Worm (Caenorhabditis elegans): ENCODE measurements around the gene C04F5.9.

DNA sequence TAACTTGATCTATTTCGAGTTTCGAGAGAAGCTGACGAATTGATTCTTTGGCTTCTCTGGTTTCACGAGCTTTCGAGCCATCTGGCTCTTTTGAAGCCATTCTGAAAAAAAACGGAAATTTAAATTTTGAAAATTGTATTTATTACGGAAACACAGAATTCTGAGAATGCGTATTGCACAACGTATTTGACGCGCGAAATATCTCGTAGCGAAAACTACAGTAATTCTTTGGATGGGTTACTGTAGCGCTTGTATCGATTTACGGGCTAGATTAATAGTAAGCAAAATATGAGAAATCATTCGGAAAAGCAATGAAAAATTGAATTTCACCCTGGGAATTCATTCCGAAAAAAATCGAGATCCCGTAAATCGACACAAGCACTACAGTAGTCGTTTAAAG is 5.4 kb downstream of the C04F5.9 start, which contains the start of gene C04F5.8:
- no peak for TF ChIP-seq ama-1 (optimal IDR thresholded peaks at IDR 0.05)
- no peak for TF ChIP-seq F49E8.2 (tag; optimal IDR thresholded peaks at IDR 0.05; ENCODE audit: borderline replicate concordance)
- no peak for TF ChIP-seq F44E2.7 (GFP tag; IDR thresholded peaks at IDR 0.05)
- TF ChIP-seq R02D3.7 (tag; optimal IDR thresholded peaks at IDR 0.05), result no peak
- no peak for TF ChIP-seq nhr-28 (tag; optimal IDR thresholded peaks at IDR 0.05)
- TF ChIP-seq unc-39 (tag; optimal IDR thresholded peaks at IDR 0.05), result no peak
- TF ChIP-seq aha-1 (tag), result no peak
- no peak for TF ChIP-seq snpc-4 (tag; optimal IDR thresholded peaks at IDR 0.05)
- TF ChIP-seq unc-130 (GFP tag; optimal IDR thresholded peaks at IDR 0.05), result no peak

Measured in whole organism, L4 larva.